Worm (Caenorhabditis elegans) whole organism, L3 larva: ENCODE data around the gene C10C6.7.
A peak's percentile ranks its signal among the peaks of the same experiment; 100 is the strongest.

Experiments
- R02D3.7 ChIP-seq: fragments of 150-350 bp; optimal IDR thresholded peaks from 2 replicates; lab custom pipeline; 2014; ENCODE audit warnings: missing biosample characterization, missing genetic modification characterization
- ZK546.5 ChIP-seq: sonication (generic microtip); optimal IDR thresholded peaks from 2 replicates; lab custom pipeline; 2017; ENCODE audit warnings: missing biosample characterization, missing genetic modification characterization
- aly-2 ChIP-seq: fragments of 150-350 bp; optimal IDR thresholded peaks from 2 replicates; lab custom pipeline; 2014; ENCODE audit warnings: missing biosample characterization, missing genetic modification characterization
- ama-1 ChIP-seq: fragments of 150-350 bp; optimal IDR thresholded peaks from 2 replicates; lab custom pipeline; 2018
- ceh-28 ChIP-seq: fragments of 150-350 bp; optimal IDR thresholded peaks from 2 replicates; lab custom pipeline; 2014; ENCODE audit warnings: missing biosample characterization, missing genetic modification reagents, missing genetic modification characterization
- ceh-9 ChIP-seq: sonication (generic microtip); optimal IDR thresholded peaks from 2 replicates; lab custom pipeline; 2018; ENCODE audit warnings: missing biosample characterization, missing genetic modification characterization
- daf-12 ChIP-seq: fragments of 150-350 bp; optimal IDR thresholded peaks from 2 replicates; lab custom pipeline; 2014; ENCODE audit warnings: missing biosample characterization, missing genetic modification reagents, missing genetic modification characterization
- egl-27 ChIP-seq: sonication (generic microtip); optimal IDR thresholded peaks from 4 replicates; lab custom pipeline; 2017; ENCODE audit warnings: missing biosample characterization, missing genetic modification reagents, missing genetic modification characterization
- egl-5 ChIP-seq: fragments of 150-350 bp; optimal IDR thresholded peaks from 2 replicates; lab custom pipeline; 2017; ENCODE audit warnings: missing biosample characterization, missing genetic modification reagents, missing genetic modification characterization, inconsistent platforms
- elt-1 ChIP-seq: fragments of 150-350 bp; optimal IDR thresholded peaks from 2 replicates; lab custom pipeline; 2014; ENCODE audit warnings: missing biosample characterization, missing genetic modification characterization
- fkh-10 ChIP-seq: sonication (generic microtip); optimal IDR thresholded peaks from 2 replicates; lab custom pipeline; 2017; ENCODE audit warnings: missing biosample characterization, missing genetic modification reagents, missing genetic modification characterization
- fkh-2 ChIP-seq: fragments of 150-350 bp; optimal IDR thresholded peaks from 2 replicates; lab custom pipeline; 2014; ENCODE audit warnings: missing biosample characterization, missing genetic modification reagents, missing genetic modification characterization
- jun-1 ChIP-seq: fragments of 150-350 bp; optimal IDR thresholded peaks from 2 replicates; lab custom pipeline; 2014; ENCODE audit warnings: missing biosample characterization, missing genetic modification reagents, missing genetic modification characterization
- lin-15B ChIP-seq: fragments of 150-350 bp; optimal IDR thresholded peaks from 2 replicates; lab custom pipeline; 2014; ENCODE audit warnings: missing biosample characterization, missing genetic modification characterization
- lin-39 ChIP-seq: fragments of 150-350 bp; optimal IDR thresholded peaks from 2 replicates; lab custom pipeline; 2018; ENCODE audit warnings: missing biosample characterization, missing genetic modification reagents, missing genetic modification characterization
- lsy-12 ChIP-seq: sonication (generic microtip); optimal IDR thresholded peaks from 2 replicates; lab custom pipeline; 2016; ENCODE audit warnings: mild to moderate bottlenecking, missing genetic modification characterization, missing compliant biosample characterization
- nfya-1 ChIP-seq: sonication (generic microtip); optimal IDR thresholded peaks from 2 replicates; lab custom pipeline; 2017; ENCODE audit warnings: missing genetic modification characterization, mild to moderate bottlenecking, missing compliant biosample characterization, antibody characterized with exemption, moderate library complexity; ENCODE audit not compliant: insufficient read depth
- nhr-11 ChIP-seq: fragments of 150-350 bp; optimal IDR thresholded peaks from 2 replicates; lab custom pipeline; 2014; ENCODE audit warnings: missing biosample characterization, missing genetic modification characterization
- nhr-12 ChIP-seq: fragments of 150-350 bp; optimal IDR thresholded peaks from 2 replicates; lab custom pipeline; 2014; ENCODE audit warnings: missing biosample characterization, missing genetic modification characterization
- nhr-23 ChIP-seq: fragments of 150-350 bp; optimal IDR thresholded peaks from 2 replicates; lab custom pipeline; 2014; ENCODE audit warnings: missing biosample characterization, missing genetic modification reagents, missing genetic modification characterization
- nhr-237 ChIP-seq: fragments of 150-350 bp; optimal IDR thresholded peaks from 2 replicates; lab custom pipeline; 2014; ENCODE audit warnings: missing biosample characterization, missing genetic modification characterization
- nhr-25 ChIP-seq: sonication (generic microtip); optimal IDR thresholded peaks from 2 replicates; lab custom pipeline; 2017; ENCODE audit warnings: missing biosample characterization, missing genetic modification characterization
- nhr-28 ChIP-seq: fragments of 150-350 bp; optimal IDR thresholded peaks from 2 replicates; lab custom pipeline; 2014; ENCODE audit warnings: missing biosample characterization, missing genetic modification characterization
- nhr-43 ChIP-seq: sonication (generic microtip); optimal IDR thresholded peaks from 2 replicates; lab custom pipeline; 2016; ENCODE audit warnings: mild to moderate bottlenecking, missing genetic modification characterization, missing compliant biosample characterization; ENCODE audit not compliant: poor library complexity, severe bottlenecking
- nhr-67 ChIP-seq: fragments of 150-350 bp; optimal IDR thresholded peaks from 2 replicates; lab custom pipeline; 2014; ENCODE audit warnings: missing biosample characterization, missing genetic modification characterization
- nhr-76 ChIP-seq: fragments of 150-350 bp; sonication (generic microtip); optimal IDR thresholded peaks from 5 replicates; lab custom pipeline; 2014; ENCODE audit warnings: missing biosample characterization, missing genetic modification characterization
- pha-4 ChIP-seq: fragments of 150-350 bp; optimal IDR thresholded peaks from 2 replicates; lab custom pipeline; 2014; ENCODE audit warnings: missing biosample characterization, missing genetic modification reagents, missing genetic modification characterization
- pqm-1 ChIP-seq: fragments of 150-350 bp; optimal IDR thresholded peaks from 2 replicates; lab custom pipeline; 2017; ENCODE audit warnings: missing biosample characterization, missing genetic modification characterization, inconsistent platforms
- tbx-2 ChIP-seq: sonication (generic microtip); optimal IDR thresholded peaks from 2 replicates; lab custom pipeline; 2016; ENCODE audit warnings: mild to moderate bottlenecking, missing genetic modification characterization, missing compliant biosample characterization
- zag-1 ChIP-seq: fragments of 150-350 bp; optimal IDR thresholded peaks from 2 replicates; lab custom pipeline; 2014; ENCODE audit warnings: missing biosample characterization, missing genetic modification characterization
- ztf-4 ChIP-seq: fragments of 150-350 bp; optimal IDR thresholded peaks from 2 replicates; lab custom pipeline; 2014; ENCODE audit warnings: missing biosample characterization, missing genetic modification characterization

C10C6.7 gene

ce11 chrIV:11458700-11459263 is 8.5 kb downstream of the C10C6.7 start:
- TF ChIP-seq lsy-12 (tag; lab: Kevin White, UChicago) = no peak
- no peak for TF ChIP-seq ceh-9 (tag; lab: Kevin White, UChicago)
- TF ChIP-seq nfya-1 (tag; lab: Kevin White, UChicago) = peak; percentile 13
- TF ChIP-seq ama-1 (lab: Kevin White, UChicago) = no peak
- TF ChIP-seq fkh-2 (tag; lab: Kevin White, UChicago) = no peak

ce11 chrIV:11455824-11456223 is 11.5 kb downstream of the C10C6.7 start:
- TF ChIP-seq lsy-12 (tag; lab: Kevin White, UChicago) (no peak), egl-5 (tag; lab: Kevin White, UChicago) (no peak), zag-1 (tag; lab: Kevin White, UChicago) (no peak), ztf-4 (tag; lab: Kevin White, UChicago) (no peak), jun-1 (tag; lab: Kevin White, UChicago) (no peak), lin-39 (tag; lab: Kevin White, UChicago) (no peak), nhr-28 (tag; lab: Kevin White, UChicago) (no peak), nhr-76 (tag; lab: Kevin White, UChicago) (no peak), nhr-23 (no peak), fkh-2 (tag; lab: Kevin White, UChicago) (no peak), R02D3.7 (no peak), fkh-10 (no peak), pqm-1 (tag; lab: Kevin White, UChicago) (no peak), ceh-28 (tag; lab: Kevin White, UChicago) (no peak), lin-15B (tag; lab: Kevin White, UChicago) (no peak), nhr-12 (tag; lab: Kevin White, UChicago) (no peak), nhr-43 (tag; lab: Kevin White, UChicago) (no peak), aly-2 (tag; lab: Kevin White, UChicago) (no peak), elt-1 (tag; lab: Kevin White, UChicago) (no peak), egl-27 (tag; lab: Kevin White, UChicago) (no peak)

- no peak for TF ChIP-seq zag-1 (tag; lab: Kevin White, UChicago)
- peak; percentile 55 for TF ChIP-seq lin-39 (tag; lab: Kevin White, UChicago)
- TF ChIP-seq, all 47 proteins: peak for 1
Observed at ce11 chrIV:11452928-11453327, 14.4 kb downstream of the C10C6.7 start.

ce11 chrIV:11438255-11438654 is 29.1 kb downstream of the C10C6.7 start:
- TF ChIP-seq nhr-237 (tag; lab: Kevin White, UChicago) (no peak), lin-39 (tag; lab: Kevin White, UChicago) (no peak), pha-4 (peak; percentile 89), fkh-2 (tag; lab: Kevin White, UChicago) (no peak), egl-27 (tag; lab: Kevin White, UChicago) (no peak), ama-1 (lab: Kevin White, UChicago) (no peak), nhr-67 (tag; lab: Kevin White, UChicago) (no peak), ztf-4 (tag; lab: Kevin White, UChicago) (no peak)
- TF ChIP-seq, all 47 proteins: peak for 1

- no peak for TF ChIP-seq daf-12
- no peak for TF ChIP-seq pqm-1 (tag; lab: Kevin White, UChicago)
- TF ChIP-seq nhr-11 = no peak
- no peak for TF ChIP-seq nhr-25
- TF ChIP-seq tbx-2 (tag; lab: Kevin White, UChicago) = no peak
- no peak for TF ChIP-seq lin-39 (tag; lab: Kevin White, UChicago)
- TF ChIP-seq ZK546.5 (tag; lab: Kevin White, UChicago) = no peak
- no peak for TF ChIP-seq nhr-28 (tag; lab: Kevin White, UChicago)
- no peak for TF ChIP-seq nhr-237 (tag; lab: Kevin White, UChicago)
- TF ChIP-seq nhr-76 (tag; lab: Kevin White, UChicago) = no peak
- no peak for TF ChIP-seq fkh-10
- TF ChIP-seq egl-5 (tag; lab: Kevin White, UChicago) = no peak
- TF ChIP-seq ceh-9 (tag; lab: Kevin White, UChicago) = no peak
- TF ChIP-seq ceh-28 (tag; lab: Kevin White, UChicago) = no peak
- TF ChIP-seq, all 47 proteins: peak for 0
Observed at ce11 chrIV:11435761-11436160, 31.6 kb downstream of the C10C6.7 start.
